Worm (Caenorhabditis elegans): ENCODE measurements around the gene M01A8.1.

DNA sequence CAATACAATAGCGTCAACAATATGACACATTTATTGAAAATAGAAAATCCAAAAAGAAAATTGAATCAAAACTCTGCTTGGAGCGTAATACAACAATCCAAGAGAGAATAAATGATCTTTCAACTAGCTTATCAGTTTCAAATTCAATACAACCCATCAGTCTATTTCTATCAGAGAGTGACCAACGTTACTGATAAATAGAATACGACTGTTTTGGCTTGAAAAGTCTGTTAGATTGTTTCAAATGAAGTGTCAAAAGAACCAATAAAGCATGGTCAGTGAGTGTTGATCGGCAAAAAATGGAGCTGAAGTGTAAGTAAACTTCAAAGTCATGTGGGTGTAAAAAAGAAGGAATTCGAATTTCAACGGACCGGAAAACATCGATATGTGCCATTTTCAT, 19.4 kb upstream of the M01A8.1 start:
- no peak for TF ChIP-seq tab-1 (GFP tag; IDR thresholded peaks at IDR 0.05)
- TF ChIP-seq cog-1 (tag; optimal IDR thresholded peaks at IDR 0.05), result no peak
- no peak for TF ChIP-seq klf-2 (GFP tag; conservative IDR thresholded peaks at IDR 0.05)
- TF ChIP-seq flt-1 (GFP tag; IDR thresholded peaks at IDR 0.05), result no peak
- no peak for TF ChIP-seq T22C8.4 (GFP tag; IDR thresholded peaks at IDR 0.05)
- TF ChIP-seq ztf-29 (GFP tag; IDR thresholded peaks at IDR 0.05), result no peak
- no peak for TF ChIP-seq med-1 (GFP tag; optimal IDR thresholded peaks at IDR 0.05; ENCODE audit: insufficient read depth)
- TF ChIP-seq ztf-23 (GFP tag; IDR thresholded peaks at IDR 0.05), result no peak

Measured in whole organism, midembryonic.